Fruit fly (Drosophila melanogaster): ENCODE results near the gene CG31955.

Gene CG31955

DNA sequence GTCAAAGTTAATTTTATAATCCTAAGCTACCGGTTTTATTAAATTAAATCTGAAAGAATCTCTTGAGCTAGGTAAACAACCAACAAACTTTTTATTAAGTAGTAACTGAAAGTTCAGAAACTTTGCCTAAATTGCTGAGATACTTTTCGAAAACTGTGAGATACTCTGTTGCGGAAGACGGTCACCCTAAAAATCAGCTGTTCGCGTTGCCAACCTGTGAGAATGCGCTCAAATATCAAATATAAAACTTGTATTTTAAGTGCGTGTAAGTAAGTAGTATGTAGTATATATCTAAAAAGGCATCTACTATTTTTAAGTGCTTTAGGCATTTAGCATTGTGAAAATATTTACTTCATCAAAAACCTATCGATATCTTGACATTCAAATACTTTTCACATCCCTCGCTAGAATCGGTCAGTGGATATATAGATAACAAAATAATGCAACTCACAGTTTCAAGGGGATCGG lies at the start of gene CG31955, which contains the start of gene CG2818 (continued):
- TF ChIP-seq CG7372 (GFP tag; IDR thresholded peaks at IDR 0.05) (no peak), jing (GFP tag; optimal IDR thresholded peaks at IDR 0.05) (no peak), CG34224 (GFP tag; IDR thresholded peaks at IDR 0.05; ENCODE audit: partially characterized antibody) (peak; percentile 81), repo (GFP tag; optimal IDR thresholded peaks at IDR 0.05) (no peak), chif (GFP tag; optimal IDR thresholded peaks at IDR 0.05) (no peak), yki (optimal IDR thresholded peaks at IDR 0.05) (no peak), CG2678 (tag; optimal IDR thresholded peaks at IDR 0.05) (no peak), HmgZ (tag; optimal IDR thresholded peaks at IDR 0.05) (peak; percentile 30), btn (GFP tag; optimal IDR thresholded peaks at IDR 0.05) (no peak), caup (GFP tag; optimal IDR thresholded peaks at IDR 0.05; ENCODE audit: severe bottlenecking) (no peak), CG2199 (GFP tag; IDR thresholded peaks at IDR 0.05) (no peak), ind (GFP tag; optimal IDR thresholded peaks at IDR 0.05) (peak; percentile 1), CG11247 (GFP tag; IDR thresholded peaks at IDR 0.05) (no peak), Sry-δ (GFP tag; optimal IDR thresholded peaks at IDR 0.05) (peak; percentile 86), Hr78 (GFP tag; optimal IDR thresholded peaks at IDR 0.05) (no peak), CG3847 (GFP tag; IDR thresholded peaks at IDR 0.05) (peak; percentile 51), CG13287 (GFP tag; IDR thresholded peaks at IDR 0.05; ENCODE audit: partially characterized antibody) (peak; percentile 84), tin (GFP tag; optimal IDR thresholded peaks at IDR 0.05) (no peak), eve (GFP tag; optimal IDR thresholded peaks at IDR 0.05) (no peak), lov (optimal IDR thresholded peaks at IDR 0.05) (no peak), lov (GFP tag; IDR thresholded peaks at IDR 0.05) (no peak), Nf-YA (GFP tag; IDR thresholded peaks at IDR 0.05) (no peak), fd64A (GFP tag; optimal IDR thresholded peaks at IDR 0.05) (no peak), PHDP (tag; optimal IDR thresholded peaks at IDR 0.05) (peak; percentile 3), Aef1 (GFP tag; IDR thresholded peaks at IDR 0.05) (no peak), CG2120 (GFP tag; optimal IDR thresholded peaks at IDR 0.05) (peak; percentile 41), lmd (GFP tag; IDR thresholded peaks at IDR 0.05) (no peak), HLHmδ (GFP tag; optimal IDR thresholded peaks at IDR 0.05) (no peak), stwl (tag; optimal IDR thresholded peaks at IDR 0.05) (peak; percentile 70), CHES-1-like (GFP tag; optimal IDR thresholded peaks at IDR 0.05) (no peak), pzg (GFP tag; optimal IDR thresholded peaks at IDR 0.05) (peak; percentile 71), tx (GFP tag; optimal IDR thresholded peaks at IDR 0.05) (peak; percentile 36), CG6791 (GFP tag; IDR thresholded peaks at IDR 0.05; ENCODE audit: partially characterized antibody) (no peak), seq (GFP tag; IDR thresholded peaks at IDR 0.05) (no peak), Mad (GFP tag; optimal IDR thresholded peaks at IDR 0.05) (no peak), pho (GFP tag; optimal IDR thresholded peaks at IDR 0.05) (no peak), dmrt99B (tag; optimal IDR thresholded peaks at IDR 0.05) (no peak), CG17829 (tag; optimal IDR thresholded peaks at IDR 0.05) (peak; percentile 49), Meics (GFP tag; optimal IDR thresholded peaks at IDR 0.05) (peak; percentile 9), CG10462 (GFP tag; optimal IDR thresholded peaks at IDR 0.05) (no peak), usp (GFP tag; optimal IDR thresholded peaks at IDR 0.05) (no peak), Atf3 (GFP tag; optimal IDR thresholded peaks at IDR 0.05) (no peak), CG31365 (tag; optimal IDR thresholded peaks at IDR 0.05) (no peak), Lim3 (GFP tag; IDR thresholded peaks at IDR 0.05) (no peak), Ssrp (tag; optimal IDR thresholded peaks at IDR 0.05) (no peak), shn (GFP tag; optimal IDR thresholded peaks at IDR 0.05) (no peak), CG7357 (GFP tag; IDR thresholded peaks at IDR 0.05) (no peak), knrl (GFP tag; IDR thresholded peaks at IDR 0.05; ENCODE audit: partially characterized antibody) (peak; percentile 68), Usf (GFP tag; optimal IDR thresholded peaks at IDR 0.05) (no peak), klu (GFP tag; IDR thresholded peaks at IDR 0.05) (no peak), Bteb2 (GFP tag; optimal IDR thresholded peaks at IDR 0.05) (no peak), ato (GFP tag; IDR thresholded peaks at IDR 0.05; ENCODE audit: partially characterized antibody) (no peak)

Data from whole organism, embryonic.